Fruit fly (Drosophila melanogaster) whole organism, embryonic: ENCODE results near the gene RpS28-like.

ENCODE experiments used
- CG14014 ChIP-seq: fragments of 200-800 bp; sonication (Bioruptor generic); IDR thresholded peaks from 2 replicates; pipeline ENCODE4 v1.3.6; 2022; ENCODE audit warnings: missing biosample characterization, missing genetic modification characterization
- CG3995 ChIP-seq: fragments of 200-800 bp; sonication (Bioruptor generic); optimal IDR thresholded peaks from 3 replicates; lab custom pipeline; 2016; ENCODE audit warnings: missing biosample characterization, missing genetic modification characterization
- CG9797 ChIP-seq: fragments of 200-800 bp; sonication (Bioruptor generic); optimal IDR thresholded peaks from 3 replicates; lab custom pipeline; 2018; ENCODE audit warnings: missing biosample characterization, mild to moderate bottlenecking, missing genetic modification characterization
- Ets97D ChIP-seq: fragments of 200-800 bp; sonication (Bioruptor generic); optimal IDR thresholded peaks from 3 replicates; lab custom pipeline; 2016; ENCODE audit warnings: missing biosample characterization, missing genetic modification characterization
- Nf-YC ChIP-seq: fragments of 200-800 bp; optimal IDR thresholded peaks from 3 replicates; lab custom pipeline; 2019; ENCODE audit warnings: missing biosample characterization, mild to moderate bottlenecking, missing genetic modification characterization, moderate library complexity
- Sin3A ChIP-seq: fragments of >200 bp; optimal IDR thresholded peaks from 2 replicates; lab custom pipeline; 2018
- danr ChIP-seq: fragments of 200-800 bp; sonication (Bioruptor generic); IDR thresholded peaks from 2 replicates; pipeline ENCODE4 v1.3.6; 2022; ENCODE audit warnings: missing biosample characterization, missing genetic modification characterization
- pan ChIP-seq, 4 experiments: fragments of >200 bp in 3 of 4; fragments of 200-800 bp in 1 of 4; sonication (Bioruptor generic) in 1 of 4; optimal IDR thresholded peaks in 3 of 4; IDR thresholded peaks in 1 of 4; 2 replicates each; pipeline versions ENCODE4 v1.3.6 to Lab custom; 2017 to 2022; ENCODE audit warnings: missing biosample characterization in 2 of 4, missing genetic modification characterization in 2 of 4, mixed read lengths in 1 of 4
- sob ChIP-seq: fragments of 200-800 bp; sonication (Bioruptor generic); IDR thresholded peaks from 2 replicates; pipeline ENCODE4 v1.3.6; 2022; ENCODE audit warnings: missing biosample characterization, missing genetic modification characterization

dm6 chr2L:9388924-9389765 is 47.5 kb upstream of the RpS28-like start:
- TF ChIP-seq danr (GFP tag; lab: Robert Waterston, UW) = no peak
- TF ChIP-seq CG3995 = no peak
- no peak for TF ChIP-seq pan (optimal IDR thresholded peaks at IDR 0.05; lab: Kevin White, UChicago)
- TF ChIP-seq pan (GFP tag; optimal IDR thresholded peaks at IDR 0.05 in 1 of 2, IDR thresholded peaks at IDR 0.05 in 1 of 2) = no peak
- TF ChIP-seq Sin3A = no peak
- no peak for TF ChIP-seq sob (GFP tag; lab: Robert Waterston, UW)
- no peak for TF ChIP-seq CG14014 (GFP tag; lab: Robert Waterston, UW)
- TF ChIP-seq Nf-YC (tag; lab: Kevin White, UChicago) = no peak
- TF ChIP-seq Ets97D (GFP tag; lab: Kevin White, UChicago) = no peak
- TF ChIP-seq CG9797 (GFP tag; lab: Kevin White, UChicago) = no peak
